Worm (Caenorhabditis elegans) whole organism, late embryonic: ENCODE measurements around the gene srbc-17.
A peak's percentile ranks its signal among the peaks of the same experiment; 100 is the strongest.

Source experiments
- C08G9.2 ChIP-seq: sonication (generic microtip); optimal IDR thresholded peaks from 2 replicates; lab custom pipeline; 2016; ENCODE audit warnings: mild to moderate bottlenecking, missing genetic modification characterization, moderate library complexity, missing compliant biosample characterization
- C38D4.7 ChIP-seq: fragments of 200-800 bp; sonication (Bioruptor generic); optimal IDR thresholded peaks from 2 replicates; lab custom pipeline; 2018; ENCODE audit warnings: mild to moderate bottlenecking, missing genetic modification characterization, moderate library complexity, missing compliant biosample characterization
- T23F11.4 ChIP-seq: fragments of 200-800 bp; sonication (Bioruptor generic); optimal IDR thresholded peaks from 2 replicates; lab custom pipeline; 2018; ENCODE audit warnings: mild to moderate bottlenecking, missing genetic modification characterization, missing compliant biosample characterization
- Y22D7AL.16 ChIP-seq: sonication (generic microtip); optimal IDR thresholded peaks from 2 replicates; lab custom pipeline; 2016; ENCODE audit warnings: missing genetic modification characterization, missing compliant biosample characterization
- ceh-2 ChIP-seq: sonication (generic microtip); optimal IDR thresholded peaks from 2 replicates; lab custom pipeline; 2016; ENCODE audit warnings: missing genotype, missing genetic modification characterization, missing compliant biosample characterization
- ceh-22 ChIP-seq: sonication (generic microtip); optimal IDR thresholded peaks from 2 replicates; lab custom pipeline; 2017; ENCODE audit warnings: missing biosample characterization, missing genetic modification characterization
- ceh-24 ChIP-seq: sonication (generic microtip); optimal IDR thresholded peaks from 2 replicates; lab custom pipeline; 2016; ENCODE audit warnings: mild to moderate bottlenecking, missing genetic modification characterization, missing compliant biosample characterization
- ceh-31 ChIP-seq: sonication (generic microtip); optimal IDR thresholded peaks from 2 replicates; lab custom pipeline; 2016; ENCODE audit warnings: missing genetic modification characterization, missing compliant biosample characterization
- ceh-34 ChIP-seq: sonication (generic microtip); optimal IDR thresholded peaks from 2 replicates; lab custom pipeline; 2016; ENCODE audit warnings: mild to moderate bottlenecking, missing genetic modification characterization, missing compliant biosample characterization
- ceh-45 ChIP-seq: fragments of 200-800 bp; sonication (Bioruptor generic); IDR thresholded peaks from 2 replicates; pipeline ENCODE4 v1.3.6; 2022; ENCODE audit warnings: missing genetic modification reagents, missing genetic modification characterization, missing compliant biosample characterization
- ceh-6 ChIP-seq: fragments of 200-800 bp; sonication (Bioruptor generic); optimal IDR thresholded peaks from 2 replicates; lab custom pipeline; 2018; ENCODE audit warnings: mild to moderate bottlenecking, missing genetic modification characterization, missing compliant biosample characterization
- che-1 ChIP-seq: sonication (generic microtip); optimal IDR thresholded peaks from 2 replicates; lab custom pipeline; 2016; ENCODE audit warnings: mild to moderate bottlenecking, missing genetic modification characterization, missing compliant biosample characterization
- elt-2 ChIP-seq: sonication (generic microtip); optimal IDR thresholded peaks from 2 replicates; lab custom pipeline; 2016; ENCODE audit warnings: missing genetic modification reagents, missing genetic modification characterization, missing compliant biosample characterization
- elt-4 ChIP-seq: sonication (generic microtip); optimal IDR thresholded peaks from 2 replicates; lab custom pipeline; 2016; ENCODE audit warnings: missing genetic modification characterization, missing compliant biosample characterization
- fax-1 ChIP-seq: sonication (generic microtip); optimal IDR thresholded peaks from 2 replicates; lab custom pipeline; 2016; ENCODE audit warnings: missing genotype, missing genetic modification characterization, missing compliant biosample characterization
- fkh-10 ChIP-seq: fragments of 150-350 bp; optimal IDR thresholded peaks from 2 replicates; lab custom pipeline; 2014; ENCODE audit warnings: missing biosample characterization, missing genetic modification reagents, missing genetic modification characterization
- fkh-6 ChIP-seq: sonication (generic microtip); optimal IDR thresholded peaks from 2 replicates; lab custom pipeline; 2016; ENCODE audit warnings: missing genetic modification characterization, missing compliant biosample characterization
- hlh-15 ChIP-seq: sonication (generic microtip); optimal IDR thresholded peaks from 2 replicates; lab custom pipeline; 2016; ENCODE audit warnings: missing genetic modification characterization, missing compliant biosample characterization
- hlh-30 ChIP-seq: sonication (generic microtip); optimal IDR thresholded peaks from 2 replicates; lab custom pipeline; 2017; ENCODE audit warnings: antibody characterized with exemption, missing genetic modification characterization, missing compliant biosample characterization; ENCODE audit not compliant: insufficient read depth
- mec-3 ChIP-seq: sonication (generic microtip); optimal IDR thresholded peaks from 2 replicates; lab custom pipeline; 2016; ENCODE audit warnings: borderline replicate concordance, missing genetic modification characterization, missing compliant biosample characterization
- nfya-1 ChIP-seq: sonication (generic microtip); optimal IDR thresholded peaks from 2 replicates; lab custom pipeline; 2017; ENCODE audit warnings: missing genetic modification characterization, mild to moderate bottlenecking, missing compliant biosample characterization, antibody characterized with exemption, moderate library complexity
- nhr-232 ChIP-seq: sonication (generic microtip); optimal IDR thresholded peaks from 2 replicates; lab custom pipeline; 2016; ENCODE audit warnings: missing genetic modification characterization, missing compliant biosample characterization
- odd-2 ChIP-seq: sonication (generic microtip); optimal IDR thresholded peaks from 2 replicates; lab custom pipeline; 2017; ENCODE audit warnings: antibody characterized with exemption, mild to moderate bottlenecking, missing genetic modification characterization, missing compliant biosample characterization
- pax-1 ChIP-seq: fragments of 150-350 bp; optimal IDR thresholded peaks from 2 replicates; lab custom pipeline; 2014; ENCODE audit warnings: missing biosample characterization, missing genetic modification characterization
- pha-2 ChIP-seq: sonication (generic microtip); optimal IDR thresholded peaks from 2 replicates; lab custom pipeline; 2017; ENCODE audit warnings: mild to moderate bottlenecking, missing genetic modification characterization, missing compliant biosample characterization
- pha-4 ChIP-seq: fragments of 150-350 bp; optimal IDR thresholded peaks from 2 replicates; lab custom pipeline; 2018; ENCODE audit warnings: missing biosample characterization, missing genetic modification reagents, missing genetic modification characterization
- pros-1 ChIP-seq: fragments of 150-350 bp; optimal IDR thresholded peaks from 2 replicates; lab custom pipeline; 2014; ENCODE audit warnings: missing biosample characterization, missing genetic modification reagents, missing genetic modification characterization
- ref-2 ChIP-seq: sonication (generic microtip); optimal IDR thresholded peaks from 2 replicates; lab custom pipeline; 2016; ENCODE audit warnings: missing genetic modification characterization, missing compliant biosample characterization
- rnt-1 ChIP-seq: sonication (generic microtip); optimal IDR thresholded peaks from 2 replicates; lab custom pipeline; 2016; ENCODE audit warnings: missing genetic modification characterization, missing compliant biosample characterization
- syd-9 ChIP-seq: sonication (generic microtip); optimal IDR thresholded peaks from 2 replicates; lab custom pipeline; 2016; ENCODE audit warnings: mild to moderate bottlenecking, missing genetic modification characterization, moderate library complexity, missing compliant biosample characterization
- tbx-2 ChIP-seq: sonication (generic microtip); optimal IDR thresholded peaks from 2 replicates; lab custom pipeline; 2016; ENCODE audit warnings: missing genetic modification characterization, missing compliant biosample characterization
- ttx-3 ChIP-seq: sonication (generic microtip); optimal IDR thresholded peaks from 2 replicates; lab custom pipeline; 2016; ENCODE audit warnings: missing genetic modification reagents, missing genetic modification characterization, missing compliant biosample characterization
- unc-3 ChIP-seq, 2 experiments: fragments of 200-800 bp in 1 of 2; sonication (Bioruptor generic) in 1 of 2; sonication (generic microtip) in 1 of 2; conservative IDR thresholded peaks in 1 of 2; optimal IDR thresholded peaks in 1 of 2; 2 replicates each; pipeline versions ENCODE4 v1.3.6 to Lab custom; 2016 to 2022; ENCODE audit warnings: missing compliant biosample characterization in 2 of 2, missing genetic modification characterization in 2 of 2, missing genetic modification reagents in 1 of 2
- unc-86 ChIP-seq: sonication (generic microtip); optimal IDR thresholded peaks from 2 replicates; lab custom pipeline; 2016; ENCODE audit warnings: missing genetic modification characterization, missing compliant biosample characterization
- zip-5 ChIP-seq: sonication (generic microtip); optimal IDR thresholded peaks from 2 replicates; lab custom pipeline; 2016; ENCODE audit warnings: missing genetic modification characterization, missing compliant biosample characterization

Gene srbc-17

DNA sequence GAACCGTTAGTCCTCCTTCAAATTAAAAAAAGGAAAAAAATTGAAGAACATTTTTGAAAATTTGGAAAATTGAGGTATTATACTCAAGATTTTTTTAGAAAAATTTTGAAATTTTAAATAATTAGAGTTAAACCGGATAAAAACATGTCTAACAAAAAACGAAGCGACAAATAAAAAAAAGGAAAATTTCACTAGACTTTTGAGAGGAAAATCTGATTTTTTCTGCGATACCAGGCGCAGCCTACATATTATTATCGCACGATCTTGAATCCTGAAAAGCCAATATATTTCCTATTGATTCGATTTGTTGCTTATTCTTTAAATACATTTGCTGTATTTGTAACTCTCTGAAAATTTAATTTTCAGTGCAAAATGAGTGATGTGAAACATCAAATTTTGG, 37.8 kb downstream of the srbc-17 start, which contains the start of gene nstp-8:
TSS of gene nstp-8 (plus strand) at position 301 of the 400 bp plus-strand sequence.
- no peak for TF ChIP-seq ttx-3
- no peak for TF ChIP-seq ceh-31 (tag; lab: Kevin White, UChicago)
- TF ChIP-seq zip-5 (tag; lab: Kevin White, UChicago): no peak
- TF ChIP-seq ceh-45 (GFP tag; lab: Robert Waterston, UW): no peak
- TF ChIP-seq rnt-1 (tag; lab: Kevin White, UChicago): no peak
- no peak for TF ChIP-seq ceh-34 (tag; lab: Kevin White, UChicago)
- no peak for TF ChIP-seq Y22D7AL.16 (tag; lab: Kevin White, UChicago)
- TF ChIP-seq pros-1 (tag; lab: Kevin White, UChicago): no peak
- no peak for TF ChIP-seq hlh-15 (tag; lab: Kevin White, UChicago)
- no peak for TF ChIP-seq fax-1 (tag; lab: Kevin White, UChicago)
- no peak for TF ChIP-seq mec-3 (tag; lab: Kevin White, UChicago)
- TF ChIP-seq odd-2 (tag; lab: Kevin White, UChicago): no peak
- TF ChIP-seq elt-4 (tag; lab: Kevin White, UChicago): no peak

DNA sequence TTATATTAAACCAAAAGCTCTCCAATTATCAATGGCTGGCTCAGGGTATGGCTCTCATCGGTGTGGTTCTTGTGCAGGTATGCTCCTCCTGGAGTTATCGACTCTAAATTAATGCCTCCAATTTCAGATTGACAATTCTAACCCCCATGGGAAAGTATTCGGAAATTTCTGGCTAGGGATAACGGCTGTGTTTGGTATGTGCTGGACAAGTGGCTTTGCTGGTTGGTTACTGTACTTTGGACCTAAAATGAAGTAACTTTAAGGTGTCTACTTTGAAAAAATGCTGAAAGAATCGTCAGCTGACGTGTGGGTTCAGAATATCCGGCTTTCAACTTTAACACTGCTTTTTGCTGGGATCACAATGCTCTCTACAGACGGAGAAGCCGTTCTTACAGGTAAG, 39.4 kb downstream of the srbc-17 start:
- TF ChIP-seq tbx-2 (tag; lab: Kevin White, UChicago) (no peak), ttx-3 (no peak), rnt-1 (tag; lab: Kevin White, UChicago) (no peak), pros-1 (tag; lab: Kevin White, UChicago) (no peak), nfya-1 (no peak), pax-1 (tag; lab: Kevin White, UChicago) (no peak), unc-86 (tag; lab: Kevin White, UChicago) (no peak), che-1 (tag; lab: Kevin White, UChicago) (no peak), hlh-15 (tag; lab: Kevin White, UChicago) (no peak), fkh-6 (tag; lab: Kevin White, UChicago) (no peak), nhr-232 (no peak), pha-4 (tag; lab: Kevin White, UChicago) (no peak), ceh-2 (tag; lab: Kevin White, UChicago) (no peak), C38D4.7 (GFP tag; lab: Kevin White, UChicago) (no peak), fkh-10 (GFP tag; lab: Kevin White, UChicago) (no peak)
- TF ChIP-seq, all 69 proteins: peak for 0

DNA sequence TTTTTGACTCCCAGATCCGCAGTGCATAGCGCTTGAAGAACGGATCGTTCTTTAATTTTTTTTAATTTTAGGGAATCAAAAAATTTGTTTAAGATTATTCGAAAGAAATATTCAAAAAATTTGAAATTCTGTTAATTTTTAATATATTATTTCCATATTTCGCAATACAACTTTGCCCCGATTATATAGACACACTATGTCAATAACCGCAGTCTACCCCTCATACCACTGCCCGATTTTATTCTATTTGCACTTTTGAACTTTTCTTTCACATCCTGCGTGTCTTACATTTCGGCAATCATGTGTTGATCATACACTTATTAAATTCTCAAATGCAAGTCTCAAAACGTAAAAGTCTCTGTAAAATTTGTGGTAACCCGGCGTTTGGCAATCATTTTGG, 41.3 kb downstream of the srbc-17 start, which contains the start of gene nhr-56:
TSS of gene nhr-56 (plus strand) at position 202 of the 400 bp plus-strand sequence.
- TF ChIP-seq hlh-30: peak; percentile 22
- TF ChIP-seq nfya-1: no peak

DNA sequence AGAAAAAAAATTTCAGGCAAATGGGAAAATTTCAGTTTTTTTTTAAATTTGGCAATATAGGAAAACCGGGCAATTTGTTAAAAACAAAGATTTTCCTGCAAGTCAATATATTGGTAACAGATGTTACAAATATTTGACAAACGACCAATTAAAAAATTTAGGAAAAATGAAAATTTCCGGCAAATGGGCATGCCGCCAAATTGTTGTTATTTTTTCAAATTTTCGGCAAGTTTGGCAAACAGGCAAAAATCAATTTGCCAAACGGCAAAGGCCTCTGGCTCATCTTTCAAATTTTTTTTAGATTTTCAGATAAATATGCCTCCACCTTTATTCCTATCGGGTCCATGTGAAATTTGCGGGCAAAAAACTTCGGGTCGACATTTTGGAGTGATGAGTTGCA, 44.2 kb downstream of the srbc-17 start, which contains the start of gene nhr-128:
TSS of gene nhr-128 (plus strand) at position 301 of the 400 bp plus-strand sequence.
- TF ChIP-seq ceh-45 (GFP tag; lab: Robert Waterston, UW): no peak
- no peak for TF ChIP-seq ceh-6 (GFP tag; lab: Kevin White, UChicago)
- TF ChIP-seq ref-2: no peak
- TF ChIP-seq ceh-2 (tag; lab: Kevin White, UChicago): no peak
- no peak for TF ChIP-seq ceh-34 (tag; lab: Kevin White, UChicago)
- no peak for TF ChIP-seq pha-2 (tag; lab: Kevin White, UChicago)
- TF ChIP-seq elt-2: no peak
- no peak for TF ChIP-seq ceh-22 (tag; lab: Kevin White, UChicago)
- TF ChIP-seq hlh-30: no peak
- no peak for TF ChIP-seq C08G9.2 (tag; lab: Kevin White, UChicago)
- no peak for TF ChIP-seq nfya-1
- TF ChIP-seq unc-3 (GFP tag; conservative IDR thresholded peaks at IDR 0.05; lab: Robert Waterston, UW): no peak
- no peak for TF ChIP-seq unc-3 (tag; optimal IDR thresholded peaks at IDR 0.05; lab: Kevin White, UChicago)
- no peak for TF ChIP-seq nhr-232
- no peak for TF ChIP-seq T23F11.4 (GFP tag; lab: Kevin White, UChicago)
- TF ChIP-seq syd-9 (tag; lab: Kevin White, UChicago): no peak
- no peak for TF ChIP-seq ceh-24 (tag; lab: Kevin White, UChicago)
- no peak for TF ChIP-seq tbx-2 (tag; lab: Kevin White, UChicago)
- TF ChIP-seq hlh-15 (tag; lab: Kevin White, UChicago): no peak
